Fruit fly (Drosophila melanogaster) whole organism, embryonic: ENCODE data around the gene Pdh.

Source experiments
- Adf1 ChIP-seq: fragments of 200-800 bp; sonication (Bioruptor generic); IDR thresholded peaks from 2 replicates; pipeline ENCODE4 v1.3.6; 2022; ENCODE audit warnings: missing biosample characterization, missing genetic modification characterization
- B-H1 ChIP-seq: fragments of 200-800 bp; sonication (Bioruptor generic); IDR thresholded peaks from 3 replicates; pipeline ENCODE4 v1.3.6; 2022; ENCODE audit warnings: missing biosample characterization, missing genetic modification characterization
- CG11695 ChIP-seq: fragments of 200-800 bp; sonication (Bioruptor generic); IDR thresholded peaks from 3 replicates; pipeline ENCODE4 v1.3.6; 2022; ENCODE audit warnings: missing biosample characterization, missing genetic modification characterization
- CG12659 ChIP-seq: fragments of 200-800 bp; sonication (Bioruptor generic); optimal IDR thresholded peaks from 3 replicates; lab custom pipeline; 2017; ENCODE audit warnings: mild to moderate bottlenecking, missing biosample characterization, missing genetic modification reagents, missing genetic modification characterization
- CG12769 ChIP-seq: fragments of 200-800 bp; sonication (Bioruptor generic); optimal IDR thresholded peaks from 2 replicates; lab custom pipeline; 2019; ENCODE audit warnings: missing biosample characterization, mild to moderate bottlenecking, missing genetic modification characterization, moderate library complexity
- CG14050 ChIP-seq: fragments of 200-800 bp; sonication (Bioruptor generic); IDR thresholded peaks from 3 replicates; pipeline ENCODE4 v1.3.6; 2022; ENCODE audit warnings: missing biosample characterization, missing genetic modification characterization
- CG2678 ChIP-seq: fragments of 200-800 bp; sonication (Bioruptor generic); optimal IDR thresholded peaks from 3 replicates; lab custom pipeline; 2019; ENCODE audit warnings: missing biosample characterization, mild to moderate bottlenecking, missing genetic modification characterization, moderate library complexity
- CG32532 ChIP-seq: fragments of 200-800 bp; sonication (Bioruptor generic); IDR thresholded peaks from 2 replicates; pipeline ENCODE4 v1.3.6; 2022; ENCODE audit warnings: missing biosample characterization, missing genetic modification characterization
- CG3281 ChIP-seq: fragments of 200-800 bp; sonication (Bioruptor generic); optimal IDR thresholded peaks from 3 replicates; lab custom pipeline; 2017; ENCODE audit warnings: missing biosample characterization, mild to moderate bottlenecking, missing genetic modification characterization
- CG3407 ChIP-seq: fragments of 200-800 bp; sonication (Bioruptor generic); optimal IDR thresholded peaks from 2 replicates; lab custom pipeline; 2018; ENCODE audit warnings: missing biosample characterization, mild to moderate bottlenecking, missing genetic modification characterization
- CG4328 ChIP-seq: fragments of 200-800 bp; sonication (Bioruptor generic); optimal IDR thresholded peaks from 3 replicates; lab custom pipeline; 2017; ENCODE audit warnings: missing biosample characterization, missing genetic modification reagents, missing genetic modification characterization
- CG7372 ChIP-seq: fragments of 200-800 bp; sonication (Bioruptor generic); IDR thresholded peaks from 2 replicates; pipeline ENCODE4 v1.3.6; 2022; ENCODE audit warnings: missing biosample characterization, missing genetic modification characterization
- CG7987 ChIP-seq: fragments of 200-800 bp; sonication (Bioruptor generic); optimal IDR thresholded peaks from 2 replicates; lab custom pipeline; 2018; ENCODE audit warnings: missing biosample characterization, mild to moderate bottlenecking, missing genetic modification characterization, moderate library complexity
- CG8290 ChIP-seq, 3 experiments: fragments of 200-800 bp; sonication (Bioruptor generic); optimal IDR thresholded peaks; 2 replicates each; lab custom pipeline; 2016 to 2019; ENCODE audit warnings: missing biosample characterization in 3 of 3, missing genetic modification characterization in 3 of 3, mild to moderate bottlenecking in 2 of 3, moderate library complexity in 1 of 3
- CG9609 ChIP-seq: fragments of 200-800 bp; sonication (Bioruptor generic); optimal IDR thresholded peaks from 3 replicates; lab custom pipeline; 2016; ENCODE audit warnings: missing biosample characterization, missing genetic modification characterization
- CG9932 ChIP-seq: fragments of 200-800 bp; sonication (Bioruptor generic); IDR thresholded peaks from 2 replicates; pipeline ENCODE4 v1.3.6; 2022; ENCODE audit warnings: missing biosample characterization, missing genetic modification characterization
- D ChIP-seq, 2 experiments: fragments of 200-800 bp in 1 of 2; fragments of >200 bp in 1 of 2; sonication (Bioruptor generic) in 1 of 2; optimal IDR thresholded peaks; 2 replicates in 1 of 2; 3 replicates in 1 of 2; lab custom pipeline; 2017; ENCODE audit warnings: mild to moderate bottlenecking in 1 of 2, missing biosample characterization in 1 of 2, missing genetic modification characterization in 1 of 2, missing genetic modification reagents in 1 of 2
- Dbx ChIP-seq: fragments of 200-800 bp; sonication (Bioruptor generic); IDR thresholded peaks from 3 replicates; pipeline ENCODE4 v1.3.6; 2022; ENCODE audit warnings: missing biosample characterization, missing genetic modification characterization
- Deaf1 ChIP-seq: fragments of 200-800 bp; optimal IDR thresholded peaks from 3 replicates; lab custom pipeline; 2019; ENCODE audit warnings: missing biosample characterization, mild to moderate bottlenecking, missing genetic modification characterization, moderate library complexity
- Drgx ChIP-seq: fragments of 200-800 bp; sonication (Bioruptor generic); IDR thresholded peaks from 2 replicates; pipeline ENCODE4 v1.3.6; 2022; ENCODE audit warnings: missing biosample characterization, missing genetic modification characterization
- Eip74EF ChIP-seq, 2 experiments: fragments of 200-800 bp in 1 of 2; fragments of >200 bp in 1 of 2; sonication (Bioruptor generic) in 1 of 2; optimal IDR thresholded peaks; 2 replicates each; lab custom pipeline; 2017 to 2019; ENCODE audit warnings: missing biosample characterization in 2 of 2, missing genetic modification characterization in 2 of 2, mild to moderate bottlenecking in 1 of 2, moderate library complexity in 1 of 2
- Fer1 ChIP-seq: fragments of 200-800 bp; sonication (Bioruptor generic); optimal IDR thresholded peaks from 2 replicates; lab custom pipeline; 2017; ENCODE audit warnings: missing biosample characterization, mild to moderate bottlenecking, missing genetic modification characterization
- Fer2 ChIP-seq: fragments of 200-800 bp; sonication (Bioruptor generic); optimal IDR thresholded peaks from 2 replicates; lab custom pipeline; 2018; ENCODE audit warnings: missing biosample characterization, mild to moderate bottlenecking, missing genetic modification characterization, moderate library complexity
- H15 ChIP-seq: fragments of 200-800 bp; sonication (Bioruptor generic); IDR thresholded peaks from 3 replicates; pipeline ENCODE4 v1.3.6; 2022; ENCODE audit warnings: missing biosample characterization, missing genetic modification characterization
- HHEX ChIP-seq: fragments of 200-800 bp; sonication (Bioruptor generic); optimal IDR thresholded peaks from 3 replicates; lab custom pipeline; 2017; ENCODE audit warnings: missing biosample characterization, mild to moderate bottlenecking, missing genetic modification characterization, missing genetic modification reagents
- Hand ChIP-seq: fragments of 200-800 bp; sonication (Bioruptor generic); optimal IDR thresholded peaks from 2 replicates; lab custom pipeline; 2017; ENCODE audit warnings: mild to moderate bottlenecking, missing biosample characterization, missing genetic modification reagents, missing genetic modification characterization
- MESR4 ChIP-seq: fragments of 200-800 bp; sonication (Bioruptor generic); optimal IDR thresholded peaks from 2 replicates; lab custom pipeline; 2018; ENCODE audit warnings: missing biosample characterization, mild to moderate bottlenecking, missing genetic modification characterization, moderate library complexity
- Med ChIP-seq: fragments of 200-800 bp; sonication (Bioruptor generic); peaks from one replicate; lab custom pipeline; 2016; ENCODE audit warnings: missing biosample characterization, missing genetic modification characterization, mild to moderate bottlenecking, inconsistent platforms, moderate library complexity
- Rfx ChIP-seq: fragments of 200-800 bp; sonication (Bioruptor generic); IDR thresholded peaks from 2 replicates; pipeline ENCODE4 v1.3.6; 2022; ENCODE audit warnings: missing biosample characterization, missing genetic modification characterization
- Taf1 ChIP-seq: fragments of 200-800 bp; sonication (Bioruptor generic); IDR thresholded peaks from 2 replicates; pipeline ENCODE4 v1.3.6; 2022; ENCODE audit warnings: missing biosample characterization, missing genetic modification characterization
- amos ChIP-seq: fragments of 200-800 bp; sonication (Bioruptor generic); IDR thresholded peaks from 2 replicates; pipeline ENCODE4 v1.3.6; 2022; ENCODE audit warnings: missing biosample characterization, missing genetic modification characterization; ENCODE audit not compliant: partially characterized antibody
- ato ChIP-seq: fragments of 200-800 bp; sonication (Bioruptor generic); IDR thresholded peaks from 2 replicates; pipeline ENCODE4 v1.3.6; 2022; ENCODE audit warnings: missing biosample characterization, missing genetic modification characterization; ENCODE audit not compliant: partially characterized antibody
- chinmo ChIP-seq: fragments of 200-800 bp; sonication (Bioruptor generic); IDR thresholded peaks from 4 replicates; pipeline ENCODE4 v1.3.6; 2022; ENCODE audit warnings: missing biosample characterization, missing genetic modification characterization; ENCODE audit not compliant: partially characterized antibody
- dmrt11E ChIP-seq: fragments of 200-800 bp; sonication (Bioruptor generic); optimal IDR thresholded peaks from 3 replicates; lab custom pipeline; 2018; ENCODE audit warnings: missing biosample characterization, mild to moderate bottlenecking, missing genetic modification characterization, moderate library complexity
- dysf ChIP-seq: fragments of 200-800 bp; sonication (Bioruptor generic); IDR thresholded peaks from 3 replicates; pipeline ENCODE4 v1.3.6; 2022; ENCODE audit warnings: missing biosample characterization, missing genetic modification characterization
- eyg ChIP-seq: fragments of 200-800 bp; sonication (Bioruptor generic); optimal IDR thresholded peaks from 3 replicates; lab custom pipeline; 2016; ENCODE audit warnings: missing biosample characterization, missing genetic modification characterization
- lab ChIP-seq: fragments of 200-800 bp; sonication (Bioruptor generic); optimal IDR thresholded peaks from 3 replicates; lab custom pipeline; 2017; ENCODE audit warnings: missing biosample characterization, missing genetic modification characterization, mild to moderate bottlenecking, moderate library complexity, missing genetic modification reagents
- oc ChIP-seq: fragments of 200-800 bp; sonication (Bioruptor generic); optimal IDR thresholded peaks from 2 replicates; lab custom pipeline; 2018; ENCODE audit warnings: missing biosample characterization, mild to moderate bottlenecking, missing genetic modification characterization, moderate library complexity
- sens ChIP-seq: fragments of 200-800 bp; sonication (Bioruptor generic); peaks from one replicate; lab custom pipeline; 2016; ENCODE audit warnings: missing biosample characterization, missing genetic modification characterization
- sens-2 ChIP-seq: fragments of 200-800 bp; sonication (Bioruptor generic); IDR thresholded peaks from 2 replicates; pipeline ENCODE4 v1.3.6; 2022; ENCODE audit warnings: missing biosample characterization, missing genetic modification characterization
- sob ChIP-seq: fragments of 200-800 bp; sonication (Bioruptor generic); IDR thresholded peaks from 2 replicates; pipeline ENCODE4 v1.3.6; 2022; ENCODE audit warnings: missing biosample characterization, missing genetic modification characterization
- tx ChIP-seq: fragments of 200-800 bp; sonication (Bioruptor generic); optimal IDR thresholded peaks from 2 replicates; lab custom pipeline; 2016; ENCODE audit warnings: missing biosample characterization, missing genetic modification characterization
- wdn ChIP-seq: fragments of 200-800 bp; sonication (Bioruptor generic); IDR thresholded peaks from 2 replicates; pipeline ENCODE4 v1.3.6; 2022; ENCODE audit warnings: missing biosample characterization, missing genetic modification characterization
- z ChIP-seq: fragments of 200-800 bp; sonication (Bioruptor generic); IDR thresholded peaks from 3 replicates; pipeline ENCODE4 v1.3.6; 2022; ENCODE audit warnings: missing biosample characterization, missing genetic modification characterization
- zfh1 ChIP-seq: fragments of 200-800 bp; sonication (Bioruptor generic); IDR thresholded peaks from 3 replicates; pipeline ENCODE4 v1.3.6; 2022; ENCODE audit warnings: missing biosample characterization, missing genetic modification characterization

Gene Pdh

dm6 chr3L:16361200-16361815, 7.2 kb upstream of the Pdh start (continued):
- TF ChIP-seq CG14050 (GFP tag; lab: Robert Waterston, UW) = no peak
- 0 out of 2 replicates have a peak, but pooled peaks have one; percentile 12 for TF ChIP-seq CG9932 (GFP tag; lab: Robert Waterston, UW)

- no peak for TF ChIP-seq chinmo (GFP tag; lab: Robert Waterston, UW)
- peak; percentile 88; the same call in 2 of the 3 replicates for TF ChIP-seq z
- TF ChIP-seq wdn (GFP tag; lab: Robert Waterston, UW) = no peak
- peak; percentile 56 for TF ChIP-seq sens
- peak; percentile 53 for TF ChIP-seq Med
- TF ChIP-seq D (optimal IDR thresholded peaks at IDR 0.05; lab: Kevin White, UChicago) = no peak
- no peak for TF ChIP-seq D (GFP tag; optimal IDR thresholded peaks at IDR 0.05; lab: Kevin White, UChicago)
- peak; percentile 31; the same call in 1 of the 2 replicates for TF ChIP-seq amos (GFP tag; lab: Robert Waterston, UW)
- peak; percentile 18 for TF ChIP-seq CG12769 (tag; lab: Kevin White, UChicago)
- peak; percentile 2 for TF ChIP-seq CG3281
- no peak for TF ChIP-seq CG8290 (GFP tag; optimal IDR thresholded peaks at IDR 0.05; lab: Kevin White, UChicago)
- peak in 1 of 2 experiments; percentile 7 for TF ChIP-seq CG8290 (tag; optimal IDR thresholded peaks at IDR 0.05; lab: Kevin White, UChicago)
- TF ChIP-seq Rfx = peak; percentile 26; the same call in 1 of the 2 replicates
- peak; percentile 29 for TF ChIP-seq lab (GFP tag; lab: Kevin White, UChicago)
These were observed 5.7 kb upstream of the Pdh start for dm6 chr3L:16359795-16360194.

- TF ChIP-seq H15 (GFP tag; lab: Robert Waterston, UW) (no peak), sens-2 (GFP tag; lab: Robert Waterston, UW) (no peak), CG32532 (peak; percentile 34; the same call in 1 of the 2 replicates), CG3407 (GFP tag; lab: Kevin White, UChicago) (no peak), Fer2 (tag; lab: Kevin White, UChicago) (no peak), CG12659 (peak; percentile 8), CG2678 (tag; lab: Kevin White, UChicago) (peak; percentile 16), CG3281 (peak; percentile 27), MESR4 (GFP tag; lab: Kevin White, UChicago) (no peak), Fer1 (GFP tag; lab: Kevin White, UChicago) (peak; percentile 14), Drgx (GFP tag; lab: Robert Waterston, UW) (no peak), Deaf1 (tag; lab: Kevin White, UChicago) (peak; percentile 65), CG7987 (GFP tag; lab: Kevin White, UChicago) (no peak), ato (GFP tag; lab: Robert Waterston, UW) (no peak), CG7372 (GFP tag; lab: Robert Waterston, UW) (no peak), Hand (GFP tag; lab: Kevin White, UChicago) (no peak), dmrt11E (tag; lab: Kevin White, UChicago) (no peak), HHEX (peak; percentile 34), tx (no peak), zfh1 (GFP tag; lab: Robert Waterston, UW) (no peak), CG11695 (GFP tag; lab: Robert Waterston, UW) (no peak), eyg (GFP tag; lab: Kevin White, UChicago) (no peak), oc (tag; lab: Kevin White, UChicago) (no peak), Dbx (GFP tag; lab: Robert Waterston, UW) (0 out of 3 replicates have a peak, but pooled peaks have one; percentile 31), sob (GFP tag; lab: Robert Waterston, UW) (0 out of 2 replicates have a peak, but pooled peaks have one; percentile 21), Taf1 (GFP tag; lab: Robert Waterston, UW) (no peak), Adf1 (GFP tag; lab: Robert Waterston, UW) (peak; percentile 8; the same call in 1 of the 2 replicates), B-H1 (GFP tag; lab: Robert Waterston, UW) (no peak), CG9609 (no peak), dysf (GFP tag; lab: Robert Waterston, UW) (no peak), CG4328 (GFP tag; lab: Kevin White, UChicago) (no peak), Eip74EF (GFP tag; optimal IDR thresholded peaks at IDR 0.05; lab: Kevin White, UChicago) (no peak)
These were observed 5.2 kb upstream of the Pdh start, which contains the start of gene ringer for dm6 chr3L:16359219-16359748. ringer (minus strand) TSS chr3L:16359428.
